Worm (Caenorhabditis elegans): ENCODE results near the gene spt-4.
A peak's percentile ranks its signal among the peaks of the same experiment; 100 is the strongest.

The spt-4 gene

ce11 chrIII:42725-43124, 26.8 kb downstream of the spt-4 start:
- TF ChIP-seq nhr-11 (tag; optimal IDR thresholded peaks at IDR 0.05) = no peak
- no peak for TF ChIP-seq unc-62 (GFP tag; optimal IDR thresholded peaks at IDR 0.05 in 1 of 2)
- no peak for TF ChIP-seq unc-62 (tag; optimal IDR thresholded peaks at IDR 0.05)
- TF ChIP-seq pha-4 (GFP tag; IDR thresholded peaks at IDR 0.05) = peak; percentile 53; the same call in 1 of the 2 replicates
- no peak for TF ChIP-seq pha-4 (tag; optimal IDR thresholded peaks at IDR 0.05)
- TF ChIP-seq aha-1 (tag) = peak; percentile 28
- TF ChIP-seq T20F7.1 (GFP tag; optimal IDR thresholded peaks at IDR 0.05) = no peak
- TF ChIP-seq dmd-6 (GFP tag; IDR thresholded peaks at IDR 0.05) = no peak
- TF ChIP-seq ceh-20 (GFP tag; IDR thresholded peaks at IDR 0.05) = no peak
- TF ChIP-seq set-16 (GFP tag; IDR thresholded peaks at IDR 0.05) = peak; percentile 96
- no peak for TF ChIP-seq ztf-11 (tag; optimal IDR thresholded peaks at IDR 0.05)

- 0 out of 2 replicates have a peak, but pooled peaks have one; percentile 28 for TF ChIP-seq T26A8.4 (GFP tag; IDR thresholded peaks at IDR 0.05)
- no peak for TF ChIP-seq php-3 (GFP tag; IDR thresholded peaks at IDR 0.05)
- no peak for TF ChIP-seq D1046.2 (GFP tag; IDR thresholded peaks at IDR 0.05)
- no peak for TF ChIP-seq egl-43 (GFP tag; IDR thresholded peaks at IDR 0.05)
- 0 out of 2 replicates have a peak, but pooled peaks have one; percentile 18 for TF ChIP-seq daf-8 (GFP tag; IDR thresholded peaks at IDR 0.05)
- TF ChIP-seq unc-62 (GFP tag; optimal IDR thresholded peaks at IDR 0.05 in 1 of 2) = peak in 1 of 2 experiments; percentile 48
- no peak for TF ChIP-seq unc-62 (tag; optimal IDR thresholded peaks at IDR 0.05)
- no peak for TF ChIP-seq lir-3 (tag; optimal IDR thresholded peaks at IDR 0.05)
- peak; percentile 97 for TF ChIP-seq set-16 (GFP tag; IDR thresholded peaks at IDR 0.05)
- TF ChIP-seq hlh-11 (tag; optimal IDR thresholded peaks at IDR 0.05) = no peak
- TF ChIP-seq daf-19 (GFP tag; conservative IDR thresholded peaks at IDR 0.05) = no peak
- no peak for TF ChIP-seq nhr-25 (tag; optimal IDR thresholded peaks at IDR 0.05; ENCODE audit: borderline replicate concordance, insufficient read depth)
- TF ChIP-seq pqm-1 (tag; optimal IDR thresholded peaks at IDR 0.05) = no peak
- TF ChIP-seq madf-9 (GFP tag; conservative IDR thresholded peaks at IDR 0.05) = no peak
- TF ChIP-seq nhr-237 (tag; optimal IDR thresholded peaks at IDR 0.05) = no peak
- no peak for TF ChIP-seq zfp-2 (tag; optimal IDR thresholded peaks at IDR 0.05)
- no peak for TF ChIP-seq ZK546.5 (tag; optimal IDR thresholded peaks at IDR 0.05)
Observed at ce11 chrIII:41484-41883, 28.1 kb downstream of the spt-4 start.

ce11 chrIII:40580-41113, 28.9 kb downstream of the spt-4 start, which contains the start of gene col-88:
TSS of gene col-88 (plus strand) at chrIII:41063.
- no peak for TF ChIP-seq nhr-237 (tag; optimal IDR thresholded peaks at IDR 0.05)
- peak; percentile 33 for TF ChIP-seq nhr-28 (tag; optimal IDR thresholded peaks at IDR 0.05)

- TF ChIP-seq lir-3 (tag; optimal IDR thresholded peaks at IDR 0.05) = no peak
- peak; percentile 53 for TF ChIP-seq aha-1 (tag)
Observed at ce11 chrIII:39516-39915, 30.0 kb downstream of the spt-4 start.

- TF ChIP-seq duxl-1 (tag; optimal IDR thresholded peaks at IDR 0.05; ENCODE audit: poor library complexity) (no peak), zip-2 (tag; optimal IDR thresholded peaks at IDR 0.05) (no peak), zip-11 (GFP tag; IDR thresholded peaks at IDR 0.05) (no peak), unc-39 (tag; optimal IDR thresholded peaks at IDR 0.05) (no peak), cey-2 (tag; optimal IDR thresholded peaks at IDR 0.05; ENCODE audit: borderline replicate concordance, insufficient read depth) (no peak), lin-39 (tag; optimal IDR thresholded peaks at IDR 0.05) (no peak)
Observed at ce11 chrIII:38117-38516, 31.4 kb downstream of the spt-4 start, which contains the start of gene clp-10. TSS of gene clp-10 (minus strand) at chrIII:38217.

- TF ChIP-seq nhr-10 (tag; optimal IDR thresholded peaks at IDR 0.05) = no peak
- TF ChIP-seq egl-43 (GFP tag; IDR thresholded peaks at IDR 0.05) = no peak
- TF ChIP-seq hif-1 (tag; optimal IDR thresholded peaks at IDR 0.05) = no peak
- no peak for TF ChIP-seq lin-38 (GFP tag; IDR thresholded peaks at IDR 0.05)
- peak; percentile 71 for TF ChIP-seq set-16 (GFP tag; IDR thresholded peaks at IDR 0.05)
- TF ChIP-seq aha-1 (tag) = peak; percentile 79
- no peak for TF ChIP-seq lim-7 (GFP tag; IDR thresholded peaks at IDR 0.05)
- TF ChIP-seq lir-3 (tag; optimal IDR thresholded peaks at IDR 0.05) = no peak
- no peak for TF ChIP-seq mxl-2 (GFP tag; conservative IDR thresholded peaks at IDR 0.05)
- TF ChIP-seq zip-2 (tag; optimal IDR thresholded peaks at IDR 0.05) = no peak
- no peak for TF ChIP-seq attf-4 (tag; optimal IDR thresholded peaks at IDR 0.05)
- TF ChIP-seq nhr-41 (GFP tag; IDR thresholded peaks at IDR 0.05) = no peak
Observed at ce11 chrIII:33257-33656, 36.3 kb downstream of the spt-4 start.
